Fruit fly (Drosophila melanogaster): ENCODE measurements around the gene ppk16.

The ppk16 gene

DNA sequence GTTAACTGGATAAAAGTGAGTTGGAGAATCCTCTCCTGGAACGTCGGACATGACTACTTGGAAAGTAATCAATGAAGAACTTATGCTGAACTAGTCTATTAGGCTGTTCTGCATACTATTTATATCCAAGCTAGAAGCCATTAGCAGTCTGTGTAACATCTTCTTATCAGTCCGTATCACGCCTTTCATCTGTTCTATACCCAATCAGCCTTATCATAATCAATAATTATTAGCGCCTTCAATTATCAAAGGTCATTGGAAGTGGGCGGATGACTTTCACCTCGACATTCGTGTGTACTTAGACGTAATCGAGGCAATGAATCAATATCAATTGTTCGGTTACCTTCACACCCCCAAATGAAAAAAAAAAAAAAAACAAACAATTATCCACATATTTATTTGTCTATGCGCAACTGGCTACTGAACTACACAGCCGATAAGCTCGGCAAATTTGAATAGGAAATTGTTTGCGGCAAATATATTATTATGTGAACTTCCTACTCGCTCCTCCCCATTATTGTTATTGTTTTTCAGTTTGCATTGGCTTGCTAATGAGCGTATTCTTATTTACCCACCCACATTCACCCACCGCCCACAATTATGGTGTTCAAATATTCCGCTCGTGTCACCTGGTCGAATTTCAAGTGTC is at the start of gene ppk16, which contains the start of gene ppk11 (continued):
- TF ChIP-seq CG17385 (GFP tag; optimal IDR thresholded peaks at IDR 0.05) (no peak), gsb (GFP tag; IDR thresholded peaks at IDR 0.05) (no peak), chm (GFP tag; IDR thresholded peaks at IDR 0.05) (no peak), nerfin-2 (GFP tag; IDR thresholded peaks at IDR 0.05; ENCODE audit: partially characterized antibody) (no peak), PHDP (tag; optimal IDR thresholded peaks at IDR 0.05) (peak; percentile 46), Dek (tag; optimal IDR thresholded peaks at IDR 0.05) (no peak), CG10979 (tag; optimal IDR thresholded peaks at IDR 0.05) (no peak), CG1792 (GFP tag; optimal IDR thresholded peaks at IDR 0.05) (peak; percentile 37), Deaf1 (tag; optimal IDR thresholded peaks at IDR 0.05) (no peak), chn (GFP tag; optimal IDR thresholded peaks at IDR 0.05) (no peak), HLH3B (GFP tag; IDR thresholded peaks at IDR 0.05) (no peak), YL-1 (GFP tag; optimal IDR thresholded peaks at IDR 0.05) (no peak), Opbp (GFP tag; IDR thresholded peaks at IDR 0.05; ENCODE audit: partially characterized antibody) (no peak), CG31365 (tag; optimal IDR thresholded peaks at IDR 0.05) (no peak), chinmo (GFP tag; IDR thresholded peaks at IDR 0.05; ENCODE audit: partially characterized antibody) (no peak), unpg (GFP tag; optimal IDR thresholded peaks at IDR 0.05) (peak; percentile 31), jing (GFP tag; optimal IDR thresholded peaks at IDR 0.05) (no peak), BEAF-32 (GFP tag; optimal IDR thresholded peaks at IDR 0.05) (no peak), usp (GFP tag; optimal IDR thresholded peaks at IDR 0.05) (no peak), hth (optimal IDR thresholded peaks at IDR 0.05) (no peak), sd (tag; optimal IDR thresholded peaks at IDR 0.05) (no peak), CG6272 (GFP tag; IDR thresholded peaks at IDR 0.05) (no peak), hbn (GFP tag; IDR thresholded peaks at IDR 0.05; ENCODE audit: partially characterized antibody) (no peak), slbo (GFP tag; IDR thresholded peaks at IDR 0.05) (no peak), cwo (GFP tag; optimal IDR thresholded peaks at IDR 0.05) (no peak), CG12104 (GFP tag; optimal IDR thresholded peaks at IDR 0.05) (no peak), CG15696 (tag; optimal IDR thresholded peaks at IDR 0.05) (no peak), sens (GFP tag) (peak; percentile 86), ro (GFP tag; IDR thresholded peaks at IDR 0.05) (no peak), CG34422 (GFP tag; IDR thresholded peaks at IDR 0.05) (no peak), ssp (GFP tag; IDR thresholded peaks at IDR 0.05) (no peak), Hand (GFP tag; optimal IDR thresholded peaks at IDR 0.05) (no peak), unc-4 (GFP tag; IDR thresholded peaks at IDR 0.05; ENCODE audit: partially characterized antibody) (no peak), Bteb2 (GFP tag; optimal IDR thresholded peaks at IDR 0.05) (peak; percentile 14), Fer3 (tag; optimal IDR thresholded peaks at IDR 0.05) (no peak), nerfin-1 (tag; optimal IDR thresholded peaks at IDR 0.05) (no peak), fru (optimal IDR thresholded peaks at IDR 0.05) (no peak), CG6765 (GFP tag; optimal IDR thresholded peaks at IDR 0.05) (no peak), Xrp1 (GFP tag; IDR thresholded peaks at IDR 0.05) (peak; percentile 77), Ravus (GFP tag; IDR thresholded peaks at IDR 0.05) (no peak), CG33557 (GFP tag; optimal IDR thresholded peaks at IDR 0.05) (no peak), Doc2 (GFP tag; IDR thresholded peaks at IDR 0.05) (no peak), CG6689 (GFP tag; IDR thresholded peaks at IDR 0.05) (no peak), caup (GFP tag; optimal IDR thresholded peaks at IDR 0.05; ENCODE audit: severe bottlenecking) (peak; percentile 35), Hsf (GFP tag; optimal IDR thresholded peaks at IDR 0.05) (no peak), ken (GFP tag; IDR thresholded peaks at IDR 0.05) (no peak), eve (GFP tag; optimal IDR thresholded peaks at IDR 0.05) (no peak), CG8765 (GFP tag; IDR thresholded peaks at IDR 0.05) (no peak), CG6254 (GFP tag; optimal IDR thresholded peaks at IDR 0.05) (no peak), Spps (tag; optimal IDR thresholded peaks at IDR 0.05) (no peak), pho (GFP tag; optimal IDR thresholded peaks at IDR 0.05) (peak; percentile 32)
